Fruit fly (Drosophila melanogaster) whole organism, embryonic: ENCODE data around the gene tinc.

Experiments
- Awh ChIP-seq: fragments of 200-800 bp; sonication (Bioruptor generic); IDR thresholded peaks from 2 replicates; pipeline ENCODE4, ENCODE4 v1.3.6; 2022; ENCODE audit warnings: missing biosample characterization, missing genetic modification characterization
- CG10543 ChIP-seq: fragments of 200-800 bp; sonication (Bioruptor generic); optimal IDR thresholded peaks from 3 replicates; lab custom pipeline; 2017; ENCODE audit warnings: missing biosample characterization, mild to moderate bottlenecking, missing genetic modification characterization, moderate library complexity
- CG11398 ChIP-seq: fragments of 200-800 bp; sonication (Bioruptor generic); optimal IDR thresholded peaks from 2 replicates; lab custom pipeline; 2016; ENCODE audit warnings: missing biosample characterization, missing genetic modification characterization
- CG15073 ChIP-seq: fragments of 200-800 bp; sonication (Bioruptor generic); optimal IDR thresholded peaks from 2 replicates; lab custom pipeline; 2016; ENCODE audit warnings: missing biosample characterization, missing genetic modification characterization
- CG16815 ChIP-seq: fragments of 200-800 bp; sonication (Bioruptor generic); optimal IDR thresholded peaks from 3 replicates; lab custom pipeline; 2017; ENCODE audit warnings: missing biosample characterization, mild to moderate bottlenecking, missing genetic modification characterization
- CG17328 ChIP-seq: fragments of 200-800 bp; sonication (Bioruptor generic); IDR thresholded peaks from 2 replicates; pipeline ENCODE4 v1.3.6; 2022; ENCODE audit warnings: missing biosample characterization, missing genetic modification characterization
- CG2199 ChIP-seq: fragments of 200-800 bp; sonication (Bioruptor generic); IDR thresholded peaks from 3 replicates; pipeline ENCODE4 v1.3.6; 2022; ENCODE audit warnings: missing biosample characterization, missing genetic modification characterization
- CG30431 ChIP-seq: fragments of 200-800 bp; sonication (Bioruptor generic); optimal IDR thresholded peaks from 2 replicates; lab custom pipeline; 2017; ENCODE audit warnings: missing biosample characterization, missing genetic modification characterization
- CG31441 ChIP-seq: fragments of 200-800 bp; sonication (Bioruptor generic); IDR thresholded peaks from 2 replicates; pipeline ENCODE4 v1.3.6; 2022; ENCODE audit warnings: missing biosample characterization, missing genetic modification characterization
- CG3281 ChIP-seq: fragments of 200-800 bp; sonication (Bioruptor generic); optimal IDR thresholded peaks from 3 replicates; lab custom pipeline; 2017; ENCODE audit warnings: missing biosample characterization, mild to moderate bottlenecking, missing genetic modification characterization
- CG33213 ChIP-seq: fragments of 200-800 bp; sonication (Bioruptor generic); optimal IDR thresholded peaks from 3 replicates; lab custom pipeline; 2016; ENCODE audit warnings: missing biosample characterization, missing genetic modification characterization
- CG4404 ChIP-seq: fragments of 200-800 bp; sonication (Bioruptor generic); IDR thresholded peaks from 2 replicates; pipeline ENCODE4 v1.3.6; 2022; ENCODE audit warnings: missing biosample characterization, missing genetic modification characterization
- CG7745 ChIP-seq: fragments of 200-800 bp; sonication (Bioruptor generic); optimal IDR thresholded peaks from 2 replicates; lab custom pipeline; 2018; ENCODE audit warnings: missing biosample characterization, mild to moderate bottlenecking, missing genetic modification characterization, moderate library complexity
- CG9215 ChIP-seq: fragments of 200-800 bp; sonication (Bioruptor generic); IDR thresholded peaks from 2 replicates; pipeline ENCODE4 v1.3.6; 2022; ENCODE audit warnings: missing biosample characterization, missing genetic modification characterization
- CkIIα-i1 ChIP-seq: fragments of 200-800 bp; sonication (Bioruptor generic); IDR thresholded peaks from 2 replicates; pipeline ENCODE4 v1.3.6; 2022; ENCODE audit warnings: missing biosample characterization, missing genetic modification characterization
- CoRest ChIP-seq: fragments of 200-800 bp; sonication (Bioruptor generic); optimal IDR thresholded peaks from 3 replicates; lab custom pipeline; 2018; ENCODE audit warnings: missing biosample characterization, mild to moderate bottlenecking, missing genetic modification characterization, moderate library complexity
- Dbx ChIP-seq: fragments of 200-800 bp; sonication (Bioruptor generic); IDR thresholded peaks from 3 replicates; pipeline ENCODE4 v1.3.6; 2022; ENCODE audit warnings: missing biosample characterization, missing genetic modification characterization
- Dll ChIP-seq: fragments of 200-800 bp; sonication (Bioruptor generic); IDR thresholded peaks from 4 replicates; pipeline ENCODE4 v1.3.6; 2022; ENCODE audit warnings: missing biosample characterization, missing genetic modification characterization; ENCODE audit not compliant: partially characterized antibody
- HHEX ChIP-seq: fragments of 200-800 bp; sonication (Bioruptor generic); optimal IDR thresholded peaks from 3 replicates; lab custom pipeline; 2017; ENCODE audit warnings: missing biosample characterization, mild to moderate bottlenecking, missing genetic modification characterization, missing genetic modification reagents
- HLH4C ChIP-seq: fragments of 200-800 bp; sonication (Bioruptor generic); IDR thresholded peaks from 3 replicates; pipeline ENCODE4 v1.3.6; 2022; ENCODE audit warnings: missing biosample characterization, missing genetic modification characterization; ENCODE audit not compliant: partially characterized antibody
- Hand ChIP-seq: fragments of 200-800 bp; sonication (Bioruptor generic); optimal IDR thresholded peaks from 2 replicates; lab custom pipeline; 2017; ENCODE audit warnings: mild to moderate bottlenecking, missing biosample characterization, missing genetic modification reagents, missing genetic modification characterization
- Hmx ChIP-seq: fragments of 200-800 bp; sonication (Bioruptor generic); optimal IDR thresholded peaks from 2 replicates; lab custom pipeline; 2016; ENCODE audit warnings: missing biosample characterization, missing genetic modification characterization
- Hr39 ChIP-seq: fragments of >200 bp; optimal IDR thresholded peaks from 2 replicates; lab custom pipeline; 2017
- Mad ChIP-seq: fragments of 200-800 bp; sonication (Bioruptor generic); optimal IDR thresholded peaks from 2 replicates; lab custom pipeline; 2016; ENCODE audit warnings: missing biosample characterization, missing genetic modification characterization
- NC2α ChIP-seq: fragments of 200-800 bp; sonication (Bioruptor generic); optimal IDR thresholded peaks from 2 replicates; lab custom pipeline; 2016; ENCODE audit warnings: missing biosample characterization, missing genetic modification characterization
- Ravus ChIP-seq: fragments of 200-800 bp; sonication (Bioruptor generic); IDR thresholded peaks from 2 replicates; pipeline ENCODE4 v1.3.6; 2022; ENCODE audit warnings: missing biosample characterization, missing genetic modification characterization
- Sox100B ChIP-seq: fragments of 200-800 bp; sonication (Bioruptor generic); optimal IDR thresholded peaks from 3 replicates; lab custom pipeline; 2018; ENCODE audit warnings: missing biosample characterization, mild to moderate bottlenecking, missing genetic modification characterization
- Sry-β ChIP-seq: fragments of 200-800 bp; sonication (Bioruptor generic); optimal IDR thresholded peaks from 2 replicates; lab custom pipeline; 2018; ENCODE audit warnings: missing biosample characterization, mild to moderate bottlenecking, missing genetic modification characterization, moderate library complexity
- Ssrp ChIP-seq: fragments of 200-800 bp; sonication (Bioruptor generic); optimal IDR thresholded peaks from 2 replicates; lab custom pipeline; 2018; ENCODE audit warnings: missing biosample characterization, mild to moderate bottlenecking, missing genetic modification characterization, moderate library complexity
- ab ChIP-seq: fragments of 200-800 bp; sonication (Bioruptor generic); optimal IDR thresholded peaks from 2 replicates; lab custom pipeline; 2016; ENCODE audit warnings: missing biosample characterization, missing genetic modification characterization
- abd-A ChIP-seq: fragments of 200-800 bp; sonication (Bioruptor generic); optimal IDR thresholded peaks from 3 replicates; lab custom pipeline; 2019; ENCODE audit warnings: missing biosample characterization, mild to moderate bottlenecking, missing genetic modification characterization, moderate library complexity
- br ChIP-seq: fragments of >200 bp; optimal IDR thresholded peaks from 2 replicates; lab custom pipeline; 2017
- bsh ChIP-seq, 2 experiments: fragments of 200-800 bp; sonication (Bioruptor generic); optimal IDR thresholded peaks; 2 replicates each; lab custom pipeline; 2017 to 2018; ENCODE audit warnings: mild to moderate bottlenecking in 2 of 2, missing biosample characterization in 2 of 2, missing genetic modification characterization in 2 of 2, moderate library complexity in 1 of 2
- caup ChIP-seq: fragments of 200-800 bp; sonication (Bioruptor generic); optimal IDR thresholded peaks from 3 replicates; lab custom pipeline; 2017; ENCODE audit warnings: missing biosample characterization, mild to moderate bottlenecking, missing genetic modification characterization, moderate library complexity; ENCODE audit not compliant: severe bottlenecking
- chinmo ChIP-seq: fragments of 200-800 bp; sonication (Bioruptor generic); IDR thresholded peaks from 4 replicates; pipeline ENCODE4 v1.3.6; 2022; ENCODE audit warnings: missing biosample characterization, missing genetic modification characterization; ENCODE audit not compliant: partially characterized antibody
- corto ChIP-seq: fragments of 200-800 bp; sonication (Bioruptor generic); optimal IDR thresholded peaks from 2 replicates; lab custom pipeline; 2016; ENCODE audit warnings: missing biosample characterization, mild to moderate bottlenecking, missing genetic modification characterization, moderate library complexity
- crc ChIP-seq: fragments of 200-800 bp; sonication (Bioruptor generic); optimal IDR thresholded peaks from 2 replicates; lab custom pipeline; 2016; ENCODE audit warnings: missing biosample characterization, missing genetic modification characterization
- exex ChIP-seq: fragments of 200-800 bp; sonication (Bioruptor generic); optimal IDR thresholded peaks from 4 replicates; lab custom pipeline; 2018; ENCODE audit warnings: missing biosample characterization, mild to moderate bottlenecking, missing genetic modification characterization, moderate library complexity
- klu ChIP-seq: fragments of 200-800 bp; sonication (Bioruptor generic); IDR thresholded peaks from 2 replicates; pipeline ENCODE4 v1.3.6; 2022; ENCODE audit warnings: missing biosample characterization, missing genetic modification characterization
- lmd ChIP-seq: fragments of 200-800 bp; sonication (Bioruptor generic); IDR thresholded peaks from 2 replicates; pipeline ENCODE4 v1.3.6; 2022; ENCODE audit warnings: missing biosample characterization, missing genetic modification characterization
- pan ChIP-seq, 4 experiments: fragments of >200 bp in 3 of 4; fragments of 200-800 bp in 1 of 4; sonication (Bioruptor generic) in 1 of 4; optimal IDR thresholded peaks in 3 of 4; IDR thresholded peaks in 1 of 4; 2 replicates each; pipeline versions ENCODE4 v1.3.6 to Lab custom; 2017 to 2022; ENCODE audit warnings: missing biosample characterization in 2 of 4, missing genetic modification characterization in 2 of 4, mixed read lengths in 1 of 4
- pfk ChIP-seq: fragments of 200-800 bp; sonication (Bioruptor generic); optimal IDR thresholded peaks from 2 replicates; lab custom pipeline; 2018; ENCODE audit warnings: missing biosample characterization, mild to moderate bottlenecking, missing genetic modification characterization, moderate library complexity
- pho ChIP-seq: fragments of 200-800 bp; sonication (Bioruptor generic); optimal IDR thresholded peaks from 2 replicates; lab custom pipeline; 2016; ENCODE audit warnings: missing biosample characterization, missing genetic modification characterization
- psq ChIP-seq: fragments of 200-800 bp; sonication (Bioruptor generic); optimal IDR thresholded peaks from 2 replicates; lab custom pipeline; 2017; ENCODE audit warnings: missing biosample characterization, missing genetic modification characterization
- slou ChIP-seq: fragments of 200-800 bp; sonication (Bioruptor generic); optimal IDR thresholded peaks from 3 replicates; lab custom pipeline; 2016; ENCODE audit warnings: missing biosample characterization, missing genetic modification characterization
- so ChIP-seq: fragments of 200-800 bp; sonication (Bioruptor generic); IDR thresholded peaks from 3 replicates; pipeline ENCODE4 v1.3.6; 2022; ENCODE audit warnings: missing biosample characterization, missing genetic modification characterization
- tio ChIP-seq: fragments of 200-800 bp; sonication (Bioruptor generic); optimal IDR thresholded peaks from 2 replicates; lab custom pipeline; 2017; ENCODE audit warnings: missing biosample characterization, missing genetic modification characterization, inconsistent platforms
- tup ChIP-seq: fragments of 200-800 bp; sonication (Bioruptor generic); optimal IDR thresholded peaks from 2 replicates; lab custom pipeline; 2016; ENCODE audit warnings: missing biosample characterization, mild to moderate bottlenecking, missing genetic modification characterization, moderate library complexity
- zen ChIP-seq: fragments of 200-800 bp; sonication (Bioruptor generic); optimal IDR thresholded peaks from 3 replicates; lab custom pipeline; 2018; ENCODE audit warnings: missing biosample characterization, mild to moderate bottlenecking, missing genetic modification characterization, moderate library complexity
- zen2 ChIP-seq: fragments of 200-800 bp; sonication (Bioruptor generic); IDR thresholded peaks from 3 replicates; pipeline ENCODE4 v1.3.6; 2022; ENCODE audit warnings: missing biosample characterization, missing genetic modification characterization; ENCODE audit not compliant: partially characterized antibody

tinc gene

DNA sequence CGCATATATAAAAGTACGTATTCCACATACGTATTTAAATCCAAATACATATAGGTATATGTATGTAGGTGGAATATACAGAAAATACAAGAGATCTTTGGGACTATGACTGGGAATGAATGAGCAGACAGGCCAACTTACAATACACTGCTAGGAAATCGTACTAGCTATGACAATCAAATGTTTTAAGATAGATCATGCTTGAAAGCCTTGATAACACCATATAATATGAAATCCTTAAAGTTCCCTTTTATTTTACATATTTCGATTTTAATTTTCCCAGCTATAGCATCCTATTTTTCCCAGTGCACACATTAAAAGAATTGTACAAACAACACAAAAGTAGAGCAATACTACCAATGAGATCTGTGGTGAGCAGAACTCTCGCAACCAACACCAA lies 30.0 kb upstream of the tinc start (continued):
- peak; percentile 62 for TF ChIP-seq HHEX (GFP tag; lab: Kevin White, UChicago)
- no peak for TF ChIP-seq CG7745 (tag; lab: Kevin White, UChicago)
- TF ChIP-seq CG9215 (GFP tag; lab: Robert Waterston, UW): peak; percentile 82
- TF ChIP-seq Hand: peak; percentile 33
- no peak for TF ChIP-seq br (lab: Kevin White, UChicago)
- peak; percentile 54; the same call in 1 of the 2 replicates for TF ChIP-seq CkIIα-i1
- no peak for TF ChIP-seq Hr39
- TF ChIP-seq CG15073 (GFP tag; lab: Kevin White, UChicago): no peak
- TF ChIP-seq caup (GFP tag; lab: Kevin White, UChicago): peak; percentile 55
- peak; percentile 68 for TF ChIP-seq Ssrp (tag; lab: Kevin White, UChicago)
- peak; percentile 24 for TF ChIP-seq exex (tag; lab: Kevin White, UChicago)
- peak; percentile 72 for TF ChIP-seq CG17328 (GFP tag; lab: Robert Waterston, UW)
- peak; percentile 80 for TF ChIP-seq so
- no peak for TF ChIP-seq zen (tag; lab: Kevin White, UChicago)
- peak; percentile 34 for TF ChIP-seq tup (GFP tag; lab: Kevin White, UChicago)
- TF ChIP-seq lmd: peak; percentile 89
- TF ChIP-seq ab: no peak
- TF ChIP-seq chinmo: 0 out of 4 replicates have a peak, but pooled peaks have one; percentile 12
- peak; percentile 72 for TF ChIP-seq pho
- peak; percentile 54 for TF ChIP-seq Ravus
- TF ChIP-seq Dbx (GFP tag; lab: Robert Waterston, UW): peak; percentile 88
- peak; percentile 62 for TF ChIP-seq CG33213 (GFP tag; lab: Kevin White, UChicago)
- peak; percentile 91 for TF ChIP-seq CG31441
- TF ChIP-seq CG4404 (GFP tag; lab: Robert Waterston, UW): peak; percentile 68; the same call in 1 of the 2 replicates
- TF ChIP-seq HLH4C (GFP tag; lab: Robert Waterston, UW): no peak
- peak; percentile 38 for TF ChIP-seq abd-A
- TF ChIP-seq psq (GFP tag; lab: Kevin White, UChicago): peak; percentile 2
- TF ChIP-seq CoRest (tag; lab: Kevin White, UChicago): peak; percentile 84
- no peak for TF ChIP-seq corto
- no peak for TF ChIP-seq pfk (GFP tag; lab: Kevin White, UChicago)
- peak; percentile 59 for TF ChIP-seq crc (GFP tag; lab: Kevin White, UChicago)
- TF ChIP-seq Mad (GFP tag; lab: Kevin White, UChicago): peak; percentile 33
- peak; percentile 85 for TF ChIP-seq Awh (GFP tag; lab: Robert Waterston, UW)
- peak; percentile 76 for TF ChIP-seq klu (GFP tag; lab: Robert Waterston, UW)
- TF ChIP-seq tio (GFP tag; lab: Kevin White, UChicago): peak; percentile 38
- peak; percentile 45 for TF ChIP-seq Hmx (GFP tag; lab: Kevin White, UChicago)
- TF ChIP-seq Sry-β (GFP tag; lab: Kevin White, UChicago): no peak
- no peak for TF ChIP-seq Dll (GFP tag; lab: Robert Waterston, UW)
- 0 out of 3 replicates have a peak, but pooled peaks have one; percentile 37 for TF ChIP-seq CG2199 (GFP tag; lab: Robert Waterston, UW)
- no peak for TF ChIP-seq NC2α
- TF ChIP-seq slou (GFP tag; lab: Kevin White, UChicago): peak; percentile 67
- no peak for TF ChIP-seq pan (optimal IDR thresholded peaks at IDR 0.05; lab: Kevin White, UChicago)
- peak in 1 of 2 experiments; percentile 89 for TF ChIP-seq pan (GFP tag; optimal IDR thresholded peaks at IDR 0.05 in 1 of 2, IDR thresholded peaks at IDR 0.05 in 1 of 2)
- TF ChIP-seq bsh (GFP tag; optimal IDR thresholded peaks at IDR 0.05; lab: Kevin White, UChicago): peak in 1 of 2 experiments; percentile 81
- peak; percentile 85 for TF ChIP-seq CG10543 (GFP tag; lab: Kevin White, UChicago)
- TF ChIP-seq CG3281: peak; percentile 77
- TF ChIP-seq zen2: no peak
- TF ChIP-seq CG30431 (GFP tag; lab: Kevin White, UChicago): peak; percentile 35
- TF ChIP-seq CG11398: peak; percentile 29
- peak; percentile 64 for TF ChIP-seq Sox100B
- TF ChIP-seq CG16815: no peak
